Worm (Caenorhabditis elegans) whole organism, L4 larva: Measurements from ENCODE around the gene srz-38.

ENCODE experiments used
- F10B5.3 ChIP-seq: sonication (generic microtip); optimal IDR thresholded peaks from 2 replicates; lab custom pipeline; 2016; ENCODE audit warnings: mild to moderate bottlenecking, missing genetic modification characterization, missing compliant biosample characterization
- ceh-82 ChIP-seq: sonication (generic microtip); optimal IDR thresholded peaks from 2 replicates; lab custom pipeline; 2017; ENCODE audit warnings: missing biosample characterization, missing genetic modification characterization
- dve-1 ChIP-seq: sonication (generic microtip); optimal IDR thresholded peaks from 2 replicates; lab custom pipeline; 2017; ENCODE audit warnings: antibody characterized with exemption, mild to moderate bottlenecking, missing genetic modification characterization, missing compliant biosample characterization; ENCODE audit not compliant: insufficient read depth
- egl-27 ChIP-seq: sonication (generic microtip); optimal IDR thresholded peaks from 3 replicates; lab custom pipeline; 2017; ENCODE audit warnings: missing biosample characterization, missing genetic modification reagents, missing genetic modification characterization
- lsy-2 ChIP-seq, 2 experiments: fragments of 150-350 bp in 1 of 2; sonication (generic microtip) in 1 of 2; optimal IDR thresholded peaks; 2 replicates each; lab custom pipeline; 2014 to 2017; ENCODE audit warnings: missing biosample characterization in 2 of 2, missing genetic modification characterization in 2 of 2
- mdl-1 ChIP-seq, 2 experiments: fragments of 150-350 bp in 1 of 2; sonication (generic microtip) in 1 of 2; optimal IDR thresholded peaks; 2 replicates each; lab custom pipeline; 2014 to 2017; ENCODE audit warnings: missing biosample characterization in 2 of 2, missing genetic modification characterization in 2 of 2
- nhr-10 ChIP-seq: fragments of 150-350 bp; optimal IDR thresholded peaks from 2 replicates; lab custom pipeline; 2014; ENCODE audit warnings: missing biosample characterization, missing genetic modification characterization
- zfp-2 ChIP-seq: sonication (generic microtip); optimal IDR thresholded peaks from 2 replicates; lab custom pipeline; 2016; ENCODE audit warnings: mild to moderate bottlenecking, missing genetic modification characterization, missing compliant biosample characterization

- no peak for TF ChIP-seq F10B5.3 (tag; lab: Kevin White, UChicago)
- no peak for TF ChIP-seq ceh-82 (tag; lab: Kevin White, UChicago)
- TF ChIP-seq nhr-10 (tag; lab: Kevin White, UChicago) = no peak
- no peak for TF ChIP-seq egl-27 (tag; lab: Kevin White, UChicago)
- TF ChIP-seq lsy-2 (tag; optimal IDR thresholded peaks at IDR 0.05; lab: Kevin White, UChicago) = no peak
- TF ChIP-seq zfp-2 (tag; lab: Kevin White, UChicago) = no peak
- no peak for TF ChIP-seq dve-1 (tag; lab: Kevin White, UChicago)
- no peak for TF ChIP-seq mdl-1 (tag; optimal IDR thresholded peaks at IDR 0.05; lab: Kevin White, UChicago)
These were observed 1.6 kb downstream of the srz-38 start, which contains the start of gene C35D6.13 for ce11 chrIV:16336721-16337120.
